Fruit fly (Drosophila melanogaster) whole organism, embryonic: ENCODE measurements around the gene CG4313.
A peak's percentile ranks its signal among the peaks of the same experiment; 100 is the strongest.

ENCODE experiments used
- Asciz ChIP-seq: fragments of 200-800 bp; sonication (Bioruptor generic); optimal IDR thresholded peaks from 2 replicates; lab custom pipeline; 2017; ENCODE audit warnings: missing biosample characterization, mild to moderate bottlenecking, missing genetic modification characterization, missing genetic modification reagents
- CG10366 ChIP-seq: fragments of 200-800 bp; sonication (Bioruptor generic); IDR thresholded peaks from 2 replicates; pipeline ENCODE4 v1.3.6; 2022; ENCODE audit warnings: missing biosample characterization, missing genetic modification characterization
- CG10431 ChIP-seq: fragments of 200-800 bp; sonication (Bioruptor generic); optimal IDR thresholded peaks from 3 replicates; lab custom pipeline; 2018; ENCODE audit warnings: missing biosample characterization, mild to moderate bottlenecking, missing genetic modification characterization
- CG12071 ChIP-seq: fragments of 200-800 bp; sonication (Bioruptor generic); optimal IDR thresholded peaks from 3 replicates; lab custom pipeline; 2018; ENCODE audit warnings: missing biosample characterization, mild to moderate bottlenecking, missing genetic modification characterization
- CG12104 ChIP-seq: fragments of 200-800 bp; sonication (Bioruptor generic); optimal IDR thresholded peaks from 3 replicates; lab custom pipeline; 2016; ENCODE audit warnings: missing biosample characterization, missing genetic modification characterization
- CG12659 ChIP-seq: fragments of 200-800 bp; sonication (Bioruptor generic); optimal IDR thresholded peaks from 3 replicates; lab custom pipeline; 2017; ENCODE audit warnings: mild to moderate bottlenecking, missing biosample characterization, missing genetic modification reagents, missing genetic modification characterization
- CG13296 ChIP-seq: fragments of 200-800 bp; sonication (Bioruptor generic); optimal IDR thresholded peaks from 3 replicates; lab custom pipeline; 2018; ENCODE audit warnings: missing biosample characterization, mild to moderate bottlenecking, missing genetic modification characterization
- CG14014 ChIP-seq: fragments of 200-800 bp; sonication (Bioruptor generic); IDR thresholded peaks from 2 replicates; pipeline ENCODE4 v1.3.6; 2022; ENCODE audit warnings: missing biosample characterization, missing genetic modification characterization
- CG14050 ChIP-seq: fragments of 200-800 bp; sonication (Bioruptor generic); IDR thresholded peaks from 3 replicates; pipeline ENCODE4 v1.3.6; 2022; ENCODE audit warnings: missing biosample characterization, missing genetic modification characterization
- CG17359 ChIP-seq: fragments of 200-800 bp; sonication (Bioruptor generic); optimal IDR thresholded peaks from 3 replicates; lab custom pipeline; 2018; ENCODE audit warnings: missing biosample characterization, mild to moderate bottlenecking, missing genetic modification characterization, moderate library complexity
- CG17361 ChIP-seq: fragments of 200-800 bp; sonication (Bioruptor generic); IDR thresholded peaks from 3 replicates; pipeline ENCODE4 v1.3.6; 2022; ENCODE audit warnings: missing biosample characterization, missing genetic modification characterization
- CG17612 ChIP-seq: fragments of 200-800 bp; sonication (Bioruptor generic); IDR thresholded peaks from 2 replicates; pipeline ENCODE4 v1.3.6; 2022; ENCODE audit warnings: missing biosample characterization, missing genetic modification characterization
- CG18619 ChIP-seq: fragments of 200-800 bp; sonication (Bioruptor generic); optimal IDR thresholded peaks from 3 replicates; lab custom pipeline; 2017; ENCODE audit warnings: missing biosample characterization, mild to moderate bottlenecking, missing genetic modification characterization
- CG2712 ChIP-seq: fragments of 200-800 bp; optimal IDR thresholded peaks from 3 replicates; lab custom pipeline; 2019; ENCODE audit warnings: missing biosample characterization, mild to moderate bottlenecking, missing genetic modification characterization, moderate library complexity
- CG2889 ChIP-seq: fragments of 200-800 bp; sonication (Bioruptor generic); IDR thresholded peaks from 3 replicates; pipeline ENCODE4 v1.3.6; 2022; ENCODE audit warnings: missing biosample characterization, missing genetic modification characterization
- CG34422 ChIP-seq: fragments of 200-800 bp; sonication (Bioruptor generic); IDR thresholded peaks from 3 replicates; pipeline ENCODE4 v1.3.6; 2022; ENCODE audit warnings: missing biosample characterization, missing genetic modification characterization
- CG4424 ChIP-seq: fragments of 200-800 bp; sonication (Bioruptor generic); optimal IDR thresholded peaks from 3 replicates; lab custom pipeline; 2016; ENCODE audit warnings: missing biosample characterization, missing genetic modification characterization
- CG5245 ChIP-seq: fragments of 200-800 bp; sonication (Bioruptor generic); optimal IDR thresholded peaks from 3 replicates; lab custom pipeline; 2016; ENCODE audit warnings: missing biosample characterization, missing genetic modification characterization
- CG6654 ChIP-seq: fragments of 200-800 bp; sonication (Bioruptor generic); optimal IDR thresholded peaks from 2 replicates; lab custom pipeline; 2017; ENCODE audit warnings: missing biosample characterization, mild to moderate bottlenecking, missing genetic modification characterization
- CG8089 ChIP-seq: fragments of 200-800 bp; sonication (Bioruptor generic); optimal IDR thresholded peaks from 3 replicates; lab custom pipeline; 2016; ENCODE audit warnings: missing biosample characterization, missing genetic modification characterization
- CTCF ChIP-seq: fragments of 200-800 bp; sonication (Bioruptor generic); optimal IDR thresholded peaks from 2 replicates; lab custom pipeline; 2017; ENCODE audit warnings: missing biosample characterization, mild to moderate bottlenecking, missing genetic modification characterization, moderate library complexity
- CoRest ChIP-seq: fragments of 200-800 bp; sonication (Bioruptor generic); optimal IDR thresholded peaks from 3 replicates; lab custom pipeline; 2018; ENCODE audit warnings: missing biosample characterization, mild to moderate bottlenecking, missing genetic modification characterization, moderate library complexity
- H15 ChIP-seq: fragments of 200-800 bp; sonication (Bioruptor generic); IDR thresholded peaks from 3 replicates; pipeline ENCODE4 v1.3.6; 2022; ENCODE audit warnings: missing biosample characterization, missing genetic modification characterization
- HHEX ChIP-seq: fragments of 200-800 bp; sonication (Bioruptor generic); optimal IDR thresholded peaks from 3 replicates; lab custom pipeline; 2017; ENCODE audit warnings: missing biosample characterization, mild to moderate bottlenecking, missing genetic modification characterization, missing genetic modification reagents
- Hmr ChIP-seq: fragments of 200-800 bp; sonication (Bioruptor generic); optimal IDR thresholded peaks from 3 replicates; lab custom pipeline; 2017; ENCODE audit warnings: mild to moderate bottlenecking, missing biosample characterization, missing genetic modification reagents, missing genetic modification characterization
- Kr ChIP-seq: fragments of 200-800 bp; sonication (Bioruptor generic); optimal IDR thresholded peaks from 2 replicates; lab custom pipeline; 2017; ENCODE audit warnings: missing biosample characterization, mild to moderate bottlenecking, missing genetic modification characterization
- MTF-1 ChIP-seq: fragments of 200-800 bp; sonication (Bioruptor generic); optimal IDR thresholded peaks from 2 replicates; lab custom pipeline; 2018; ENCODE audit warnings: missing biosample characterization, mild to moderate bottlenecking, missing genetic modification characterization, borderline replicate concordance
- Myb ChIP-seq: fragments of 200-800 bp; sonication (Bioruptor generic); optimal IDR thresholded peaks from 2 replicates; lab custom pipeline; 2016; ENCODE audit warnings: missing biosample characterization, missing genetic modification characterization
- NK7.1 ChIP-seq: fragments of 200-800 bp; sonication (Bioruptor generic); optimal IDR thresholded peaks from 3 replicates; lab custom pipeline; 2016; ENCODE audit warnings: missing biosample characterization, missing genetic modification characterization
- PHDP ChIP-seq: fragments of 200-800 bp; sonication (Bioruptor generic); optimal IDR thresholded peaks from 3 replicates; lab custom pipeline; 2018; ENCODE audit warnings: missing biosample characterization, mild to moderate bottlenecking, missing genetic modification characterization, moderate library complexity
- Spps ChIP-seq: fragments of 200-800 bp; sonication (Bioruptor generic); optimal IDR thresholded peaks from 2 replicates; lab custom pipeline; 2018; ENCODE audit warnings: missing biosample characterization, mild to moderate bottlenecking, missing genetic modification characterization
- Xbp1 ChIP-seq: fragments of 200-800 bp; sonication (Bioruptor generic); optimal IDR thresholded peaks from 3 replicates; lab custom pipeline; 2016; ENCODE audit warnings: missing biosample characterization, mild to moderate bottlenecking, missing genetic modification characterization
- bbx ChIP-seq: fragments of 200-800 bp; sonication (Bioruptor generic); IDR thresholded peaks from 2 replicates; pipeline ENCODE4 v1.3.6; 2022; ENCODE audit warnings: missing biosample characterization, missing genetic modification characterization; ENCODE audit not compliant: partially characterized antibody
- ewg ChIP-seq: fragments of 200-800 bp; sonication (Bioruptor generic); optimal IDR thresholded peaks from 3 replicates; lab custom pipeline; 2017; ENCODE audit warnings: mild to moderate bottlenecking, missing biosample characterization, missing genetic modification reagents, missing genetic modification characterization
- exex ChIP-seq: fragments of 200-800 bp; sonication (Bioruptor generic); optimal IDR thresholded peaks from 4 replicates; lab custom pipeline; 2018; ENCODE audit warnings: missing biosample characterization, mild to moderate bottlenecking, missing genetic modification characterization, moderate library complexity
- gcm2 ChIP-seq: fragments of 200-800 bp; sonication (Bioruptor generic); optimal IDR thresholded peaks from 2 replicates; lab custom pipeline; 2016; ENCODE audit warnings: missing biosample characterization, missing genetic modification characterization
- gsb ChIP-seq: fragments of 200-800 bp; sonication (Bioruptor generic); IDR thresholded peaks from 2 replicates; pipeline ENCODE4 v1.3.6; 2022; ENCODE audit warnings: missing biosample characterization, missing genetic modification characterization
- h ChIP-seq: fragments of >200 bp; optimal IDR thresholded peaks from 2 replicates; lab custom pipeline; 2017
- hbn ChIP-seq: fragments of 200-800 bp; sonication (Bioruptor generic); IDR thresholded peaks from 2 replicates; pipeline ENCODE4 v1.3.6; 2022; ENCODE audit warnings: missing biosample characterization, missing genetic modification characterization; ENCODE audit not compliant: partially characterized antibody
- jigr1 ChIP-seq: fragments of 200-800 bp; sonication (Bioruptor generic); IDR thresholded peaks from 3 replicates; pipeline ENCODE4 v1.3.6; 2022; ENCODE audit warnings: missing biosample characterization, missing genetic modification characterization
- ken ChIP-seq: fragments of 200-800 bp; sonication (Bioruptor generic); IDR thresholded peaks from 3 replicates; pipeline ENCODE4 v1.3.6; 2022; ENCODE audit warnings: missing biosample characterization, missing genetic modification characterization
- lola ChIP-seq, 3 experiments: fragments of >200 bp in 2 of 3; fragments of 200-800 bp in 1 of 3; sonication (Bioruptor generic) in 1 of 3; optimal IDR thresholded peaks; 2 replicates each; lab custom pipeline; 2017 to 2019; ENCODE audit warnings: missing biosample characterization in 3 of 3, missing genetic modification characterization in 3 of 3, mild to moderate bottlenecking in 1 of 3, moderate library complexity in 1 of 3
- lov ChIP-seq, 2 experiments: fragments of 200-800 bp in 1 of 2; fragments of >200 bp in 1 of 2; sonication (Bioruptor generic) in 1 of 2; IDR thresholded peaks in 1 of 2; optimal IDR thresholded peaks in 1 of 2; 2 replicates in 1 of 2; 3 replicates in 1 of 2; pipeline versions ENCODE4 v1.3.6 to Lab custom; 2017 to 2022; ENCODE audit warnings: missing biosample characterization in 1 of 2, missing genetic modification characterization in 1 of 2
- mld ChIP-seq: fragments of 200-800 bp; sonication (Bioruptor generic); IDR thresholded peaks from 3 replicates; pipeline ENCODE4 v1.3.6; 2022; ENCODE audit warnings: missing biosample characterization, missing genetic modification characterization; ENCODE audit not compliant: partially characterized antibody
- p53 ChIP-seq: fragments of 200-800 bp; sonication (Bioruptor generic); optimal IDR thresholded peaks from 2 replicates; lab custom pipeline; 2016; ENCODE audit warnings: missing biosample characterization, missing genetic modification characterization
- pita ChIP-seq: fragments of 200-800 bp; sonication (Bioruptor generic); optimal IDR thresholded peaks from 2 replicates; lab custom pipeline; 2017; ENCODE audit warnings: missing biosample characterization, mild to moderate bottlenecking, missing genetic modification characterization
- sima ChIP-seq: fragments of 200-800 bp; sonication (Bioruptor generic); optimal IDR thresholded peaks from 2 replicates; lab custom pipeline; 2016; ENCODE audit warnings: missing biosample characterization, missing genetic modification characterization
- sqz ChIP-seq: fragments of 200-800 bp; sonication (Bioruptor generic); optimal IDR thresholded peaks from 3 replicates; lab custom pipeline; 2018; ENCODE audit warnings: missing biosample characterization, mild to moderate bottlenecking, missing genetic modification characterization
- trem ChIP-seq: fragments of 200-800 bp; optimal IDR thresholded peaks from 3 replicates; lab custom pipeline; 2019; ENCODE audit warnings: missing biosample characterization, mild to moderate bottlenecking, missing genetic modification characterization, moderate library complexity
- zen2 ChIP-seq: fragments of 200-800 bp; sonication (Bioruptor generic); IDR thresholded peaks from 3 replicates; pipeline ENCODE4 v1.3.6; 2022; ENCODE audit warnings: missing biosample characterization, missing genetic modification characterization; ENCODE audit not compliant: partially characterized antibody

The CG4313 gene

DNA sequence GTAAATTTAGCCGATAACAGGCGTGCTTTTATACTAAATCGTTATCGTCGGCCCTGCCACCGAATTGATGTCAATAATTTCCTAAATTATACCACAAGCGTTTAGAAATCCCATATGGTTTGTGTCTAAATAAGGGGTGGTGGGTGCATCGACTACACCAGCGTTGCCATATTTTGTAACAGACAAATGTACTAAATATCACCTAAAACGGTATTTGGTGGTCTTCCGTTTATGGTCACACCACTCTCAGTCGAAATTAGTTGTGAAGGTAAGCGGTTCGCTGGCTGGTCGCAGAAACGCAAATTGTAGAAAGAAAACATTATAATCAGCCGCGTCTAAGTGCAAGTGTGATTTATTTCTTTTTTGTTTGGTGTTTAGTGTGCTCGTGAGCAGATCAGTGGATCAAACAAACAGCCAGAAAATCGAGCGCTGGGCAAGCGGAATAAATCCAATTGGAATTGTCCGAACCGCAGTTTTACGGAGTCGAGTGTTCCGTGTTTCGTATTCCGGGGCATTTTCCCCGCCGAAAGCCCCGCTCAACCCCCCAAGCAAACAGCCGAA, 38.8 kb downstream of the CG4313 start, which contains the start of the genes CG16903 and Unc-76 (continued):
- TF ChIP-seq mld (GFP tag; lab: Robert Waterston, UW) = no peak
- no peak for TF ChIP-seq CG18619 (GFP tag; lab: Kevin White, UChicago)
- no peak for TF ChIP-seq jigr1 (GFP tag; lab: Robert Waterston, UW)
- TF ChIP-seq H15 (GFP tag; lab: Robert Waterston, UW) = no peak
- TF ChIP-seq p53 = peak; percentile 66
- TF ChIP-seq pita (GFP tag; lab: Kevin White, UChicago) = peak; percentile 95
- TF ChIP-seq PHDP (tag; lab: Kevin White, UChicago) = peak; percentile 59
- no peak for TF ChIP-seq CG6654
- TF ChIP-seq CG17359 (tag; lab: Kevin White, UChicago) = peak; percentile 29
- peak; percentile 18; the same call in 1 of the 2 replicates for TF ChIP-seq CG14014 (GFP tag; lab: Robert Waterston, UW)
- TF ChIP-seq CG13296 (GFP tag; lab: Kevin White, UChicago) = peak; percentile 50
- TF ChIP-seq Kr (GFP tag; lab: Kevin White, UChicago) = no peak
- TF ChIP-seq sima (GFP tag; lab: Kevin White, UChicago) = no peak
- no peak for TF ChIP-seq CG8089 (GFP tag; lab: Kevin White, UChicago)
- peak; percentile 17 for TF ChIP-seq Spps (tag; lab: Kevin White, UChicago)
- TF ChIP-seq bbx (GFP tag; lab: Robert Waterston, UW) = peak; percentile 29; the same call in 1 of the 2 replicates
- 0 out of 3 replicates have a peak, but pooled peaks have one; percentile 28 for TF ChIP-seq CG34422 (GFP tag; lab: Robert Waterston, UW)
- peak; percentile 26 for TF ChIP-seq HHEX (GFP tag; lab: Kevin White, UChicago)
- TF ChIP-seq CoRest (tag; lab: Kevin White, UChicago) = peak; percentile 46
- peak; percentile 91 for TF ChIP-seq CG12659
- peak; percentile 53 for TF ChIP-seq CG12071 (GFP tag; lab: Kevin White, UChicago)
- no peak for TF ChIP-seq CG14050
- TF ChIP-seq CG10366 (GFP tag; lab: Robert Waterston, UW) = no peak
- TF ChIP-seq h = no peak
- TF ChIP-seq gsb = no peak
- TF ChIP-seq ken (GFP tag; lab: Robert Waterston, UW) = no peak
- TF ChIP-seq CG12104 = no peak
- peak; percentile 31; the same call in 1 of the 3 replicates for TF ChIP-seq CG17361
- no peak for TF ChIP-seq lov (optimal IDR thresholded peaks at IDR 0.05; lab: Kevin White, UChicago)
- TF ChIP-seq lov (GFP tag; IDR thresholded peaks at IDR 0.05; lab: Robert Waterston, UW) = no peak
- TF ChIP-seq Myb = peak; percentile 82
- TF ChIP-seq NK7.1 = no peak
- TF ChIP-seq gcm2 = no peak
- peak; percentile 42; the same call in 1 of the 2 replicates for TF ChIP-seq hbn (GFP tag; lab: Robert Waterston, UW)
- peak; percentile 89 for TF ChIP-seq Hmr (GFP tag; lab: Kevin White, UChicago)
- TF ChIP-seq sqz = peak; percentile 76
- TF ChIP-seq CG4424 (GFP tag; lab: Kevin White, UChicago) = no peak
- TF ChIP-seq zen2 (GFP tag; lab: Robert Waterston, UW) = no peak
- TF ChIP-seq CTCF = peak; percentile 42
- peak; percentile 4 for TF ChIP-seq Asciz
- peak; percentile 21 for TF ChIP-seq exex (tag; lab: Kevin White, UChicago)
- no peak for TF ChIP-seq CG2889 (GFP tag; lab: Robert Waterston, UW)
- no peak for TF ChIP-seq CG10431
- peak; percentile 5 for TF ChIP-seq Xbp1 (GFP tag; lab: Kevin White, UChicago)
- peak in 1 of 3 experiments; percentile 1 for TF ChIP-seq lola (GFP tag; optimal IDR thresholded peaks at IDR 0.05; lab: Kevin White, UChicago)
- no peak for TF ChIP-seq CG5245 (GFP tag; lab: Kevin White, UChicago)
- no peak for TF ChIP-seq CG17612 (GFP tag; lab: Robert Waterston, UW)
- peak; percentile 72 for TF ChIP-seq CG2712 (tag; lab: Kevin White, UChicago)
- TF ChIP-seq MTF-1 (GFP tag; lab: Kevin White, UChicago) = peak; percentile 59
- TF ChIP-seq trem (tag; lab: Kevin White, UChicago) = peak; percentile 94
- TF ChIP-seq ewg (GFP tag; lab: Kevin White, UChicago) = peak; percentile 18
